Fruit fly (Drosophila melanogaster) whole organism, embryonic: Measurements from ENCODE around the gene sif.

Source experiments
- Adf1 ChIP-seq: fragments of 200-800 bp; sonication (Bioruptor generic); IDR thresholded peaks from 2 replicates; pipeline ENCODE4 v1.3.6; 2022; ENCODE audit warnings: missing biosample characterization, missing genetic modification characterization
- Blimp-1 ChIP-seq: fragments of 200-800 bp; sonication (Bioruptor generic); optimal IDR thresholded peaks from 3 replicates; lab custom pipeline; 2018; ENCODE audit warnings: missing biosample characterization, missing genetic modification characterization, mild to moderate bottlenecking, moderate library complexity, missing genetic modification reagents
- CG12391 ChIP-seq: fragments of 200-800 bp; sonication (Bioruptor generic); optimal IDR thresholded peaks from 3 replicates; lab custom pipeline; 2018; ENCODE audit warnings: missing biosample characterization, mild to moderate bottlenecking, missing genetic modification characterization, moderate library complexity
- CG12659 ChIP-seq: fragments of 200-800 bp; sonication (Bioruptor generic); optimal IDR thresholded peaks from 3 replicates; lab custom pipeline; 2017; ENCODE audit warnings: mild to moderate bottlenecking, missing biosample characterization, missing genetic modification reagents, missing genetic modification characterization
- CG13296 ChIP-seq: fragments of 200-800 bp; sonication (Bioruptor generic); optimal IDR thresholded peaks from 3 replicates; lab custom pipeline; 2018; ENCODE audit warnings: missing biosample characterization, mild to moderate bottlenecking, missing genetic modification characterization
- CG13894 ChIP-seq: fragments of 200-800 bp; sonication (Bioruptor generic); optimal IDR thresholded peaks from 3 replicates; lab custom pipeline; 2018; ENCODE audit warnings: missing biosample characterization, mild to moderate bottlenecking, missing genetic modification characterization, moderate library complexity
- CG15073 ChIP-seq: fragments of 200-800 bp; sonication (Bioruptor generic); optimal IDR thresholded peaks from 2 replicates; lab custom pipeline; 2016; ENCODE audit warnings: missing biosample characterization, missing genetic modification characterization
- CG15601 ChIP-seq: fragments of 200-800 bp; sonication (Bioruptor generic); optimal IDR thresholded peaks from 3 replicates; lab custom pipeline; 2019; ENCODE audit warnings: missing biosample characterization, mild to moderate bottlenecking, missing genetic modification characterization, moderate library complexity
- CG17385 ChIP-seq: fragments of 200-800 bp; sonication (Bioruptor generic); optimal IDR thresholded peaks from 3 replicates; lab custom pipeline; 2018; ENCODE audit warnings: missing biosample characterization, mild to moderate bottlenecking, missing genetic modification characterization
- CG18599 ChIP-seq: fragments of 200-800 bp; sonication (Bioruptor generic); optimal IDR thresholded peaks from 3 replicates; lab custom pipeline; 2017; ENCODE audit warnings: missing biosample characterization, missing genetic modification characterization, mild to moderate bottlenecking, moderate library complexity, missing genetic modification reagents
- CG2129 ChIP-seq: fragments of 200-800 bp; sonication (Bioruptor generic); IDR thresholded peaks from 2 replicates; pipeline ENCODE4 v1.3.6; 2022; ENCODE audit warnings: missing biosample characterization, missing genetic modification characterization; ENCODE audit not compliant: partially characterized antibody
- CG32532 ChIP-seq: fragments of 200-800 bp; sonication (Bioruptor generic); IDR thresholded peaks from 2 replicates; pipeline ENCODE4 v1.3.6; 2022; ENCODE audit warnings: missing biosample characterization, missing genetic modification characterization
- CG42726 ChIP-seq: fragments of 200-800 bp; sonication (Bioruptor generic); IDR thresholded peaks from 2 replicates; pipeline ENCODE4 v1.3.6; 2022; ENCODE audit warnings: missing biosample characterization, missing genetic modification characterization; ENCODE audit not compliant: partially characterized antibody
- CG4282 ChIP-seq: fragments of 200-800 bp; sonication (Bioruptor generic); optimal IDR thresholded peaks from 2 replicates; lab custom pipeline; 2016; ENCODE audit warnings: missing biosample characterization, missing genetic modification characterization
- CG4328 ChIP-seq: fragments of 200-800 bp; sonication (Bioruptor generic); optimal IDR thresholded peaks from 3 replicates; lab custom pipeline; 2017; ENCODE audit warnings: missing biosample characterization, missing genetic modification reagents, missing genetic modification characterization
- CG6689 ChIP-seq: fragments of 200-800 bp; sonication (Bioruptor generic); IDR thresholded peaks from 2 replicates; pipeline ENCODE4 v1.3.6; 2022; ENCODE audit warnings: missing biosample characterization, missing genetic modification characterization
- CG7745 ChIP-seq: fragments of 200-800 bp; sonication (Bioruptor generic); optimal IDR thresholded peaks from 2 replicates; lab custom pipeline; 2018; ENCODE audit warnings: missing biosample characterization, mild to moderate bottlenecking, missing genetic modification characterization, moderate library complexity
- CG8281 ChIP-seq: fragments of 200-800 bp; sonication (Bioruptor generic); optimal IDR thresholded peaks from 2 replicates; lab custom pipeline; 2018; ENCODE audit warnings: missing biosample characterization, mild to moderate bottlenecking, missing genetic modification characterization, moderate library complexity
- CG8388 ChIP-seq: fragments of 200-800 bp; sonication (Bioruptor generic); optimal IDR thresholded peaks from 2 replicates; lab custom pipeline; 2019; ENCODE audit warnings: missing biosample characterization, mild to moderate bottlenecking, missing genetic modification characterization, moderate library complexity
- Deaf1 ChIP-seq: fragments of 200-800 bp; optimal IDR thresholded peaks from 3 replicates; lab custom pipeline; 2019; ENCODE audit warnings: missing biosample characterization, mild to moderate bottlenecking, missing genetic modification characterization, moderate library complexity
- Gug ChIP-seq: fragments of 200-800 bp; sonication (Bioruptor generic); IDR thresholded peaks from 4 replicates; pipeline ENCODE4 v1.3.6; 2022; ENCODE audit warnings: missing biosample characterization, missing genetic modification characterization
- HLH3B ChIP-seq: fragments of 200-800 bp; sonication (Bioruptor generic); IDR thresholded peaks from 2 replicates; pipeline ENCODE4 v1.3.6; 2022; ENCODE audit warnings: missing biosample characterization, missing genetic modification characterization
- Hmr ChIP-seq: fragments of 200-800 bp; sonication (Bioruptor generic); optimal IDR thresholded peaks from 3 replicates; lab custom pipeline; 2017; ENCODE audit warnings: mild to moderate bottlenecking, missing biosample characterization, missing genetic modification reagents, missing genetic modification characterization
- Med ChIP-seq: fragments of 200-800 bp; sonication (Bioruptor generic); peaks from one replicate; lab custom pipeline; 2016; ENCODE audit warnings: missing biosample characterization, missing genetic modification characterization, mild to moderate bottlenecking, inconsistent platforms, moderate library complexity
- Trl ChIP-seq, 3 experiments: fragments of >200 bp in 2 of 3; fragments of 200-800 bp in 1 of 3; sonication (Bioruptor generic) in 1 of 3; optimal IDR thresholded peaks; 2 replicates in 1 of 3; 3 replicates in 2 of 3; lab custom pipeline; 2016 to 2017; ENCODE audit warnings: missing biosample characterization in 1 of 3, missing genetic modification characterization in 1 of 3
- abd-A ChIP-seq: fragments of 200-800 bp; sonication (Bioruptor generic); optimal IDR thresholded peaks from 3 replicates; lab custom pipeline; 2019; ENCODE audit warnings: missing biosample characterization, mild to moderate bottlenecking, missing genetic modification characterization, moderate library complexity
- bigmax ChIP-seq: fragments of 200-800 bp; sonication (Bioruptor generic); optimal IDR thresholded peaks from 2 replicates; lab custom pipeline; 2018; ENCODE audit warnings: missing biosample characterization, mild to moderate bottlenecking, missing genetic modification characterization
- btn ChIP-seq: fragments of 200-800 bp; sonication (Bioruptor generic); optimal IDR thresholded peaks from 2 replicates; lab custom pipeline; 2016; ENCODE audit warnings: missing biosample characterization, missing genetic modification characterization
- cg ChIP-seq: fragments of 200-800 bp; sonication (Bioruptor generic); optimal IDR thresholded peaks from 3 replicates; lab custom pipeline; 2019; ENCODE audit warnings: missing biosample characterization, mild to moderate bottlenecking, missing genetic modification characterization, moderate library complexity
- chinmo ChIP-seq: fragments of 200-800 bp; sonication (Bioruptor generic); IDR thresholded peaks from 4 replicates; pipeline ENCODE4 v1.3.6; 2022; ENCODE audit warnings: missing biosample characterization, missing genetic modification characterization; ENCODE audit not compliant: partially characterized antibody
- chn ChIP-seq: fragments of 200-800 bp; sonication (Bioruptor generic); optimal IDR thresholded peaks from 2 replicates; lab custom pipeline; 2016; ENCODE audit warnings: missing biosample characterization, missing genetic modification characterization
- ci ChIP-seq: fragments of 200-800 bp; sonication (Bioruptor generic); IDR thresholded peaks from 3 replicates; pipeline ENCODE4 v1.3.6; 2022; ENCODE audit warnings: missing biosample characterization, missing genetic modification characterization
- crol ChIP-seq: fragments of 200-800 bp; sonication (Bioruptor generic); IDR thresholded peaks from 2 replicates; pipeline ENCODE4 v1.3.6; 2022; ENCODE audit warnings: missing biosample characterization, missing genetic modification characterization
- fd96Cb ChIP-seq: fragments of 200-800 bp; sonication (Bioruptor generic); optimal IDR thresholded peaks from 2 replicates; lab custom pipeline; 2018; ENCODE audit warnings: missing biosample characterization, mild to moderate bottlenecking, missing genetic modification characterization, moderate library complexity
- gfzf ChIP-seq: fragments of 200-800 bp; sonication (Bioruptor generic); optimal IDR thresholded peaks from 2 replicates; lab custom pipeline; 2016; ENCODE audit warnings: missing biosample characterization, mild to moderate bottlenecking, missing genetic modification characterization, moderate library complexity
- her ChIP-seq: fragments of 200-800 bp; sonication (Bioruptor generic); optimal IDR thresholded peaks from 2 replicates; lab custom pipeline; 2016; ENCODE audit warnings: missing biosample characterization, missing genetic modification characterization
- nerfin-1 ChIP-seq: fragments of 200-800 bp; sonication (Bioruptor generic); optimal IDR thresholded peaks from 3 replicates; lab custom pipeline; 2019; ENCODE audit warnings: missing biosample characterization, mild to moderate bottlenecking, missing genetic modification characterization, moderate library complexity
- nmo ChIP-seq: fragments of 200-800 bp; sonication (Bioruptor generic); optimal IDR thresholded peaks from 2 replicates; lab custom pipeline; 2018; ENCODE audit warnings: missing biosample characterization, mild to moderate bottlenecking, missing genetic modification characterization, moderate library complexity
- salm ChIP-seq: fragments of 200-800 bp; sonication (Bioruptor generic); optimal IDR thresholded peaks from 2 replicates; lab custom pipeline; 2018; ENCODE audit warnings: missing biosample characterization, mild to moderate bottlenecking, missing genetic modification characterization
- sd ChIP-seq: fragments of 200-800 bp; sonication (Bioruptor generic); optimal IDR thresholded peaks from 3 replicates; lab custom pipeline; 2018; ENCODE audit warnings: missing biosample characterization, mild to moderate bottlenecking, missing genetic modification characterization, moderate library complexity
- sens ChIP-seq: fragments of 200-800 bp; sonication (Bioruptor generic); peaks from one replicate; lab custom pipeline; 2016; ENCODE audit warnings: missing biosample characterization, missing genetic modification characterization
- sqz ChIP-seq: fragments of 200-800 bp; sonication (Bioruptor generic); optimal IDR thresholded peaks from 3 replicates; lab custom pipeline; 2018; ENCODE audit warnings: missing biosample characterization, mild to moderate bottlenecking, missing genetic modification characterization
- sr ChIP-seq: fragments of 200-800 bp; sonication (Bioruptor generic); IDR thresholded peaks from 3 replicates; pipeline ENCODE4 v1.3.6; 2022; ENCODE audit warnings: missing biosample characterization, missing genetic modification characterization
- tap ChIP-seq: fragments of 200-800 bp; optimal IDR thresholded peaks from 3 replicates; lab custom pipeline; 2019; ENCODE audit warnings: missing biosample characterization, mild to moderate bottlenecking, missing genetic modification characterization, moderate library complexity
- zfh2 ChIP-seq: fragments of 200-800 bp; sonication (Bioruptor generic); optimal IDR thresholded peaks from 2 replicates; lab custom pipeline; 2016; ENCODE audit warnings: missing biosample characterization, missing genetic modification characterization

sif gene

dm6 chr3L:5663876-5664718 is 6.4 kb downstream of the sif start, which contains the start of gene CG46320 (continued):
- TF ChIP-seq CG42726: 0 out of 2 replicates have a peak, but pooled peaks have one; percentile 0
- peak; percentile 91 for TF ChIP-seq nerfin-1 (tag; lab: Kevin White, UChicago)
- TF ChIP-seq CG15073 (GFP tag; lab: Kevin White, UChicago): no peak
- TF ChIP-seq CG12391: no peak
- peak; percentile 27 for TF ChIP-seq sqz (GFP tag; lab: Kevin White, UChicago)
- no peak for TF ChIP-seq bigmax (GFP tag; lab: Kevin White, UChicago)
- TF ChIP-seq salm (tag; lab: Kevin White, UChicago): no peak
- peak; percentile 70 for TF ChIP-seq crol
- TF ChIP-seq chn: no peak
- TF ChIP-seq gfzf: peak; percentile 40
- TF ChIP-seq HLH3B: no peak
- peak; percentile 75 for TF ChIP-seq Adf1 (GFP tag; lab: Robert Waterston, UW)
- TF ChIP-seq sr (GFP tag; lab: Robert Waterston, UW): peak; percentile 90; the same call in 2 of the 3 replicates
- peak; percentile 78 for TF ChIP-seq sd (tag; lab: Kevin White, UChicago)
- TF ChIP-seq sens: peak; percentile 72
- TF ChIP-seq CG12659 (GFP tag; lab: Kevin White, UChicago): no peak
- TF ChIP-seq CG17385 (GFP tag; lab: Kevin White, UChicago): peak; percentile 38

dm6 chr3L:5664719-5664973 is 6.9 kb downstream of the sif start:
- no peak for TF ChIP-seq CG6689 (GFP tag; lab: Robert Waterston, UW)
- peak; percentile 78 to 80 for TF ChIP-seq Trl (optimal IDR thresholded peaks at IDR 0.05; lab: Kevin White, UChicago)
- no peak for TF ChIP-seq Trl (GFP tag; optimal IDR thresholded peaks at IDR 0.05; lab: Kevin White, UChicago)
- no peak for TF ChIP-seq CG13296 (GFP tag; lab: Kevin White, UChicago)
- TF ChIP-seq Adf1 (GFP tag; lab: Robert Waterston, UW): 0 out of 2 replicates have a peak, but pooled peaks have one; percentile 5
- TF ChIP-seq, all 482 proteins: peak for 2

- TF ChIP-seq abd-A: peak; percentile 26
- no peak for TF ChIP-seq CG8388
- no peak for TF ChIP-seq btn (GFP tag; lab: Kevin White, UChicago)
- TF ChIP-seq CG32532 (GFP tag; lab: Robert Waterston, UW): peak; percentile 22; the same call in 1 of the 2 replicates
- no peak for TF ChIP-seq CG7745 (tag; lab: Kevin White, UChicago)
- TF ChIP-seq her (GFP tag; lab: Kevin White, UChicago): no peak
- TF ChIP-seq chinmo (GFP tag; lab: Robert Waterston, UW): 0 out of 4 replicates have a peak, but pooled peaks have one; percentile 53
- TF ChIP-seq CG4282 (GFP tag; lab: Kevin White, UChicago): no peak
- TF ChIP-seq Gug (GFP tag; lab: Robert Waterston, UW): no peak
- peak; percentile 57 for TF ChIP-seq CG18599 (GFP tag; lab: Kevin White, UChicago)
- peak; percentile 46 for TF ChIP-seq Hmr
- peak; percentile 32 for TF ChIP-seq cg (GFP tag; lab: Kevin White, UChicago)
- TF ChIP-seq tap (tag; lab: Kevin White, UChicago): no peak
- TF ChIP-seq nmo (GFP tag; lab: Kevin White, UChicago): no peak
- no peak for TF ChIP-seq CG4328 (GFP tag; lab: Kevin White, UChicago)
- TF ChIP-seq fd96Cb (tag; lab: Kevin White, UChicago): no peak
- TF ChIP-seq Deaf1: peak; percentile 26
- peak; percentile 46 to 63 for TF ChIP-seq Trl (optimal IDR thresholded peaks at IDR 0.05; lab: Kevin White, UChicago)
- no peak for TF ChIP-seq Trl (GFP tag; optimal IDR thresholded peaks at IDR 0.05; lab: Kevin White, UChicago)
- TF ChIP-seq ci: peak; percentile 56; the same call in 2 of the 3 replicates
- TF ChIP-seq nerfin-1 (tag; lab: Kevin White, UChicago): peak; percentile 31
- TF ChIP-seq Blimp-1 (GFP tag; lab: Kevin White, UChicago): no peak
- peak; percentile 11 for TF ChIP-seq CG13894 (tag; lab: Kevin White, UChicago)
- no peak for TF ChIP-seq CG2129 (GFP tag; lab: Robert Waterston, UW)
- TF ChIP-seq Med (GFP tag; lab: Kevin White, UChicago): peak; percentile 33
- no peak for TF ChIP-seq CG8281 (tag; lab: Kevin White, UChicago)
- TF ChIP-seq zfh2 (GFP tag; lab: Kevin White, UChicago): no peak
- TF ChIP-seq Adf1 (GFP tag; lab: Robert Waterston, UW): peak; percentile 71; the same call in 1 of the 2 replicates
- peak; percentile 99 for TF ChIP-seq CG15601 (tag; lab: Kevin White, UChicago)
These were observed 7.7 kb downstream of the sif start for dm6 chr3L:5665434-5665833.
